Fruit fly (Drosophila melanogaster) whole organism, embryonic: ENCODE results near the gene OtopLc.
A peak's percentile ranks its signal among the peaks of the same experiment; 100 is the strongest.

ENCODE experiments used
- Atf3 ChIP-seq: fragments of 200-800 bp; sonication (Bioruptor generic); optimal IDR thresholded peaks from 3 replicates; lab custom pipeline; 2016; ENCODE audit warnings: missing biosample characterization, missing genetic modification characterization
- CG10654 ChIP-seq: fragments of 200-800 bp; sonication (Bioruptor generic); optimal IDR thresholded peaks from 2 replicates; lab custom pipeline; 2016; ENCODE audit warnings: missing biosample characterization, missing genetic modification characterization
- CG11696 ChIP-seq: fragments of 200-800 bp; sonication (Bioruptor generic); IDR thresholded peaks from 2 replicates; pipeline ENCODE4 v1.3.6; 2022; ENCODE audit warnings: missing biosample characterization, missing genetic modification characterization
- CG13424 ChIP-seq: fragments of 200-800 bp; sonication (Bioruptor generic); optimal IDR thresholded peaks from 2 replicates; lab custom pipeline; 2019; ENCODE audit warnings: missing biosample characterization, mild to moderate bottlenecking, missing genetic modification characterization, moderate library complexity
- CG14667 ChIP-seq: fragments of 200-800 bp; sonication (Bioruptor generic); IDR thresholded peaks from 2 replicates; pipeline ENCODE4 v1.3.6; 2022; ENCODE audit warnings: missing biosample characterization, missing genetic modification characterization
- CG15601 ChIP-seq: fragments of 200-800 bp; sonication (Bioruptor generic); optimal IDR thresholded peaks from 3 replicates; lab custom pipeline; 2019; ENCODE audit warnings: missing biosample characterization, mild to moderate bottlenecking, missing genetic modification characterization, moderate library complexity
- CG17612 ChIP-seq: fragments of 200-800 bp; sonication (Bioruptor generic); IDR thresholded peaks from 2 replicates; pipeline ENCODE4 v1.3.6; 2022; ENCODE audit warnings: missing biosample characterization, missing genetic modification characterization
- CG1792 ChIP-seq: fragments of 200-800 bp; sonication (Bioruptor generic); optimal IDR thresholded peaks from 2 replicates; lab custom pipeline; 2016; ENCODE audit warnings: missing biosample characterization, missing genetic modification characterization
- CG3726 ChIP-seq: fragments of 200-800 bp; sonication (Bioruptor generic); IDR thresholded peaks from 3 replicates; pipeline ENCODE4, ENCODE4 v1.3.6; 2022; ENCODE audit warnings: missing biosample characterization, missing genetic modification characterization
- CG3847 ChIP-seq: fragments of 200-800 bp; sonication (Bioruptor generic); IDR thresholded peaks from 2 replicates; pipeline ENCODE4 v1.3.6; 2022; ENCODE audit warnings: missing biosample characterization, missing genetic modification characterization
- CG3995 ChIP-seq: fragments of 200-800 bp; sonication (Bioruptor generic); optimal IDR thresholded peaks from 3 replicates; lab custom pipeline; 2016; ENCODE audit warnings: missing biosample characterization, missing genetic modification characterization
- CG6254 ChIP-seq: fragments of 200-800 bp; sonication (Bioruptor generic); optimal IDR thresholded peaks from 3 replicates; lab custom pipeline; 2017; ENCODE audit warnings: mild to moderate bottlenecking, missing biosample characterization, missing genetic modification reagents, missing genetic modification characterization
- CG6683 ChIP-seq: fragments of 200-800 bp; sonication (Bioruptor generic); optimal IDR thresholded peaks from 2 replicates; lab custom pipeline; 2017; ENCODE audit warnings: missing biosample characterization, mild to moderate bottlenecking, missing genetic modification characterization, missing genetic modification reagents
- CG7928 ChIP-seq: fragments of 200-800 bp; sonication (Bioruptor generic); optimal IDR thresholded peaks from 2 replicates; lab custom pipeline; 2017; ENCODE audit warnings: missing biosample characterization, mild to moderate bottlenecking, missing genetic modification characterization
- CG8359 ChIP-seq: fragments of 200-800 bp; sonication (Bioruptor generic); optimal IDR thresholded peaks from 2 replicates; lab custom pipeline; 2017; ENCODE audit warnings: missing biosample characterization, mild to moderate bottlenecking, missing genetic modification characterization, borderline replicate concordance
- CHES-1-like ChIP-seq: fragments of 200-800 bp; sonication (Bioruptor generic); optimal IDR thresholded peaks from 2 replicates; lab custom pipeline; 2016; ENCODE audit warnings: missing biosample characterization, missing genetic modification characterization
- Dfd ChIP-seq, 2 experiments: fragments of >200 bp; optimal IDR thresholded peaks; 2 replicates each; lab custom pipeline; 2017; ENCODE audit warnings: missing biosample characterization in 2 of 2, missing genetic modification characterization in 2 of 2
- Doc2 ChIP-seq: fragments of 200-800 bp; sonication (Bioruptor generic); IDR thresholded peaks from 2 replicates; pipeline ENCODE4 v1.3.6; 2022; ENCODE audit warnings: missing biosample characterization, missing genetic modification characterization
- Drgx ChIP-seq: fragments of 200-800 bp; sonication (Bioruptor generic); IDR thresholded peaks from 2 replicates; pipeline ENCODE4 v1.3.6; 2022; ENCODE audit warnings: missing biosample characterization, missing genetic modification characterization
- Ets97D ChIP-seq: fragments of 200-800 bp; sonication (Bioruptor generic); optimal IDR thresholded peaks from 3 replicates; lab custom pipeline; 2016; ENCODE audit warnings: missing biosample characterization, missing genetic modification characterization
- H15 ChIP-seq: fragments of 200-800 bp; sonication (Bioruptor generic); IDR thresholded peaks from 3 replicates; pipeline ENCODE4 v1.3.6; 2022; ENCODE audit warnings: missing biosample characterization, missing genetic modification characterization
- H2.0 ChIP-seq: fragments of 200-800 bp; sonication (Bioruptor generic); IDR thresholded peaks from 2 replicates; pipeline ENCODE4 v1.3.6; 2022; ENCODE audit warnings: missing biosample characterization, missing genetic modification characterization
- HHEX ChIP-seq: fragments of 200-800 bp; sonication (Bioruptor generic); optimal IDR thresholded peaks from 3 replicates; lab custom pipeline; 2017; ENCODE audit warnings: missing biosample characterization, mild to moderate bottlenecking, missing genetic modification characterization, missing genetic modification reagents
- Myb ChIP-seq: fragments of 200-800 bp; sonication (Bioruptor generic); optimal IDR thresholded peaks from 2 replicates; lab custom pipeline; 2016; ENCODE audit warnings: missing biosample characterization, missing genetic modification characterization
- Poxn ChIP-seq: fragments of 200-800 bp; sonication (Bioruptor generic); IDR thresholded peaks from 2 replicates; pipeline ENCODE4 v1.3.6; 2022; ENCODE audit warnings: missing biosample characterization, missing genetic modification characterization
- Ptx1 ChIP-seq: fragments of 200-800 bp; sonication (Bioruptor generic); IDR thresholded peaks from 2 replicates; pipeline ENCODE4 v1.3.6; 2022; ENCODE audit warnings: missing biosample characterization, missing genetic modification characterization
- Sry-δ ChIP-seq: fragments of 200-800 bp; sonication (Bioruptor generic); optimal IDR thresholded peaks from 2 replicates; lab custom pipeline; 2016; ENCODE audit warnings: missing biosample characterization, missing genetic modification characterization
- TFAM ChIP-seq: fragments of 200-800 bp; sonication (Bioruptor generic); optimal IDR thresholded peaks from 2 replicates; lab custom pipeline; 2017; ENCODE audit warnings: missing biosample characterization, missing genetic modification characterization, inconsistent platforms
- Xrp1 ChIP-seq: fragments of 200-800 bp; sonication (Bioruptor generic); IDR thresholded peaks from 2 replicates; pipeline ENCODE4 v1.3.6; 2022; ENCODE audit warnings: missing biosample characterization, missing genetic modification characterization
- YL-1 ChIP-seq: fragments of 200-800 bp; sonication (Bioruptor generic); optimal IDR thresholded peaks from 3 replicates; lab custom pipeline; 2017; ENCODE audit warnings: missing biosample characterization, mild to moderate bottlenecking, missing genetic modification characterization
- amos ChIP-seq: fragments of 200-800 bp; sonication (Bioruptor generic); IDR thresholded peaks from 2 replicates; pipeline ENCODE4 v1.3.6; 2022; ENCODE audit warnings: missing biosample characterization, missing genetic modification characterization; ENCODE audit not compliant: partially characterized antibody
- ato ChIP-seq: fragments of 200-800 bp; sonication (Bioruptor generic); IDR thresholded peaks from 2 replicates; pipeline ENCODE4 v1.3.6; 2022; ENCODE audit warnings: missing biosample characterization, missing genetic modification characterization; ENCODE audit not compliant: partially characterized antibody
- croc ChIP-seq: fragments of 200-800 bp; sonication (Bioruptor generic); conservative IDR thresholded peaks from 3 replicates; pipeline ENCODE4 v1.3.6; 2022; ENCODE audit warnings: missing biosample characterization, missing genetic modification characterization
- crol ChIP-seq: fragments of 200-800 bp; sonication (Bioruptor generic); IDR thresholded peaks from 2 replicates; pipeline ENCODE4 v1.3.6; 2022; ENCODE audit warnings: missing biosample characterization, missing genetic modification characterization
- dm ChIP-seq: fragments of 200-800 bp; sonication (Bioruptor generic); optimal IDR thresholded peaks from 3 replicates; lab custom pipeline; 2016; ENCODE audit warnings: missing biosample characterization, missing genetic modification characterization
- dmrt99B ChIP-seq: fragments of 200-800 bp; sonication (Bioruptor generic); optimal IDR thresholded peaks from 2 replicates; lab custom pipeline; 2018; ENCODE audit warnings: missing biosample characterization, mild to moderate bottlenecking, missing genetic modification characterization, moderate library complexity
- jigr1 ChIP-seq: fragments of 200-800 bp; sonication (Bioruptor generic); IDR thresholded peaks from 3 replicates; pipeline ENCODE4 v1.3.6; 2022; ENCODE audit warnings: missing biosample characterization, missing genetic modification characterization
- jumu ChIP-seq: fragments of 200-800 bp; sonication (Bioruptor generic); optimal IDR thresholded peaks from 3 replicates; lab custom pipeline; 2016; ENCODE audit warnings: missing biosample characterization, missing genetic modification characterization
- kah ChIP-seq: fragments of 200-800 bp; sonication (Bioruptor generic); optimal IDR thresholded peaks from 2 replicates; lab custom pipeline; 2018; ENCODE audit warnings: missing biosample characterization, mild to moderate bottlenecking, missing genetic modification characterization
- kni ChIP-seq: fragments of 200-800 bp; sonication (Bioruptor generic); optimal IDR thresholded peaks from 3 replicates; lab custom pipeline; 2017; ENCODE audit warnings: mild to moderate bottlenecking, missing biosample characterization, missing genetic modification reagents, missing genetic modification characterization
- lab ChIP-seq: fragments of 200-800 bp; sonication (Bioruptor generic); optimal IDR thresholded peaks from 3 replicates; lab custom pipeline; 2017; ENCODE audit warnings: missing biosample characterization, missing genetic modification characterization, mild to moderate bottlenecking, moderate library complexity, missing genetic modification reagents
- lbe ChIP-seq: fragments of 200-800 bp; sonication (Bioruptor generic); optimal IDR thresholded peaks from 2 replicates; lab custom pipeline; 2016; ENCODE audit warnings: missing biosample characterization, mild to moderate bottlenecking, missing genetic modification characterization
- nmo ChIP-seq: fragments of 200-800 bp; sonication (Bioruptor generic); optimal IDR thresholded peaks from 2 replicates; lab custom pipeline; 2018; ENCODE audit warnings: missing biosample characterization, mild to moderate bottlenecking, missing genetic modification characterization, moderate library complexity
- pnt ChIP-seq: fragments of 200-800 bp; sonication (Bioruptor generic); optimal IDR thresholded peaks from 3 replicates; lab custom pipeline; 2016; ENCODE audit warnings: missing biosample characterization, missing genetic modification characterization
- run ChIP-seq: fragments of 200-800 bp; sonication (Bioruptor generic); optimal IDR thresholded peaks from 3 replicates; lab custom pipeline; 2018; ENCODE audit warnings: missing biosample characterization, mild to moderate bottlenecking, missing genetic modification characterization
- so ChIP-seq: fragments of 200-800 bp; sonication (Bioruptor generic); IDR thresholded peaks from 3 replicates; pipeline ENCODE4 v1.3.6; 2022; ENCODE audit warnings: missing biosample characterization, missing genetic modification characterization
- ssp ChIP-seq: fragments of 200-800 bp; sonication (Bioruptor generic); IDR thresholded peaks from 2 replicates; pipeline ENCODE4 v1.3.6; 2022; ENCODE audit warnings: missing biosample characterization, missing genetic modification characterization
- tin ChIP-seq: fragments of 200-800 bp; sonication (Bioruptor generic); optimal IDR thresholded peaks from 3 replicates; lab custom pipeline; 2016; ENCODE audit warnings: missing biosample characterization, missing genetic modification characterization
- tx ChIP-seq: fragments of 200-800 bp; sonication (Bioruptor generic); optimal IDR thresholded peaks from 2 replicates; lab custom pipeline; 2016; ENCODE audit warnings: missing biosample characterization, missing genetic modification characterization
- z ChIP-seq: fragments of 200-800 bp; sonication (Bioruptor generic); IDR thresholded peaks from 3 replicates; pipeline ENCODE4 v1.3.6; 2022; ENCODE audit warnings: missing biosample characterization, missing genetic modification characterization
- zfh2 ChIP-seq: fragments of 200-800 bp; sonication (Bioruptor generic); optimal IDR thresholded peaks from 2 replicates; lab custom pipeline; 2016; ENCODE audit warnings: missing biosample characterization, missing genetic modification characterization

Gene OtopLc

DNA sequence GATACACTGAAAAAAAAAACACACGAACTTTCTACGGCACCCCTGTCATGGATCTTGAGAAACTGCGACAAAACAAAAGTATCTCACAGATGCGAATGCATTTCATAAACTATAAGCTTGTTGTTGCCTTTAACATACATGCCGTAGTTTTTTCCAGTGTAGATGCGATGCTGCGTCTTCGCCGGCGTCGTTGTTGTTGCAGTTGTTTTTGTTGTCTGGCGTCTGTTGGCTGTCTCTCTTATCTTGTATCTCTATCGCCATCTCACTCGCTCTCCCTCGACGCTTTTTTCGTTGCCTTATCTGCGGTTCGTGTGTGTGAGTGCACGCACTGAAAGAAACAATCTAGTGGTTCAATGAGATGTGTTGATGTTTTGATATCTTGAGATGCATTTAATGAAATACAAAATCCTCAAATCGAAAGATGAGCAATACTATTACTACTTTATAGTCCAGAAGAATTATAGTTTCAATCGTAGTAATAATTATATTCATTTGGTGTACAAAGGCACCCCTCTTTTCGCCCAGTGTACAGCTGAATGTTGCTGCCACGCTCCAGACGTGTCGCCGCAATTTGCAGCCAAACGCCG is 33.9 kb upstream of the OtopLc start (continued):
- TF ChIP-seq crol, result peak; percentile 48
- TF ChIP-seq tin, result peak; percentile 98
- peak; percentile 85 for TF ChIP-seq ssp (GFP tag; lab: Robert Waterston, UW)
- peak; percentile 99 for TF ChIP-seq jumu (GFP tag; lab: Kevin White, UChicago)
- no peak for TF ChIP-seq amos (GFP tag; lab: Robert Waterston, UW)
- TF ChIP-seq Dfd (GFP tag; optimal IDR thresholded peaks at IDR 0.05; lab: Kevin White, UChicago), result no peak
- peak; percentile 87 for TF ChIP-seq CG6683 (GFP tag; lab: Kevin White, UChicago)
- peak; percentile 85 for TF ChIP-seq YL-1
- TF ChIP-seq zfh2 (GFP tag; lab: Kevin White, UChicago), result peak; percentile 92
- peak; percentile 88 for TF ChIP-seq CG15601 (tag; lab: Kevin White, UChicago)
- peak; percentile 95 for TF ChIP-seq HHEX
- peak; percentile 85 for TF ChIP-seq Ets97D (GFP tag; lab: Kevin White, UChicago)
- peak; percentile 90 for TF ChIP-seq Myb (GFP tag; lab: Kevin White, UChicago)
- TF ChIP-seq Drgx, result peak; percentile 96
- TF ChIP-seq dmrt99B (tag; lab: Kevin White, UChicago), result peak; percentile 96
- TF ChIP-seq kah (GFP tag; lab: Kevin White, UChicago), result peak; percentile 93
- peak; percentile 95 for TF ChIP-seq CG13424 (tag; lab: Kevin White, UChicago)
- peak; percentile 94 for TF ChIP-seq so (GFP tag; lab: Robert Waterston, UW)
- peak; percentile 81 for TF ChIP-seq CG17612 (GFP tag; lab: Robert Waterston, UW)
- peak; percentile 95 for TF ChIP-seq nmo (GFP tag; lab: Kevin White, UChicago)
- peak; percentile 96 for TF ChIP-seq H2.0 (GFP tag; lab: Robert Waterston, UW)
- no peak for TF ChIP-seq ato (GFP tag; lab: Robert Waterston, UW)
- peak; percentile 96 for TF ChIP-seq dm (GFP tag; lab: Kevin White, UChicago)
- peak; percentile 96 for TF ChIP-seq CG3726 (GFP tag; lab: Robert Waterston, UW)
- TF ChIP-seq run, result peak; percentile 62
- peak; percentile 98 for TF ChIP-seq Xrp1
- TF ChIP-seq CG11696 (GFP tag; lab: Robert Waterston, UW), result peak; percentile 81
- TF ChIP-seq Doc2 (GFP tag; lab: Robert Waterston, UW), result peak; percentile 78; the same call in 1 of the 2 replicates
- TF ChIP-seq jigr1, result peak; percentile 83
- TF ChIP-seq Sry-δ (GFP tag; lab: Kevin White, UChicago), result peak; percentile 72
- TF ChIP-seq croc, result peak; percentile 95
- TF ChIP-seq Poxn (GFP tag; lab: Robert Waterston, UW), result peak; percentile 49; the same call in 1 of the 2 replicates
- peak; percentile 87 for TF ChIP-seq kni (GFP tag; lab: Kevin White, UChicago)
- peak; percentile 97 for TF ChIP-seq tx (GFP tag; lab: Kevin White, UChicago)
- peak; percentile 99 for TF ChIP-seq pnt (GFP tag; lab: Kevin White, UChicago)
- peak; percentile 98 for TF ChIP-seq CHES-1-like (GFP tag; lab: Kevin White, UChicago)
- peak; percentile 97 for TF ChIP-seq Atf3 (GFP tag; lab: Kevin White, UChicago)
- peak; percentile 97 for TF ChIP-seq CG1792 (GFP tag; lab: Kevin White, UChicago)
- peak; percentile 95 for TF ChIP-seq lab (GFP tag; lab: Kevin White, UChicago)
- TF ChIP-seq CG7928, result peak; percentile 66
- peak; percentile 89 for TF ChIP-seq CG6254
- peak; percentile 81 for TF ChIP-seq TFAM
- peak; percentile 56; the same call in 1 of the 3 replicates for TF ChIP-seq z (GFP tag; lab: Robert Waterston, UW)
- peak; percentile 94 for TF ChIP-seq lbe (GFP tag; lab: Kevin White, UChicago)
- peak; percentile 96 for TF ChIP-seq Ptx1 (GFP tag; lab: Robert Waterston, UW)
- peak; percentile 93 for TF ChIP-seq CG14667 (GFP tag; lab: Robert Waterston, UW)
- TF ChIP-seq CG3995 (GFP tag; lab: Kevin White, UChicago), result peak; percentile 76
- peak; percentile 92 for TF ChIP-seq CG3847 (GFP tag; lab: Robert Waterston, UW)
- TF ChIP-seq H15 (GFP tag; lab: Robert Waterston, UW), result peak; percentile 97
- peak; percentile 97 for TF ChIP-seq CG10654 (GFP tag; lab: Kevin White, UChicago)
- TF ChIP-seq CG8359 (GFP tag; lab: Kevin White, UChicago), result peak; percentile 74
